Worm (Caenorhabditis elegans): Measurements from ENCODE around the gene F42A10.5.

The F42A10.5 gene

DNA sequence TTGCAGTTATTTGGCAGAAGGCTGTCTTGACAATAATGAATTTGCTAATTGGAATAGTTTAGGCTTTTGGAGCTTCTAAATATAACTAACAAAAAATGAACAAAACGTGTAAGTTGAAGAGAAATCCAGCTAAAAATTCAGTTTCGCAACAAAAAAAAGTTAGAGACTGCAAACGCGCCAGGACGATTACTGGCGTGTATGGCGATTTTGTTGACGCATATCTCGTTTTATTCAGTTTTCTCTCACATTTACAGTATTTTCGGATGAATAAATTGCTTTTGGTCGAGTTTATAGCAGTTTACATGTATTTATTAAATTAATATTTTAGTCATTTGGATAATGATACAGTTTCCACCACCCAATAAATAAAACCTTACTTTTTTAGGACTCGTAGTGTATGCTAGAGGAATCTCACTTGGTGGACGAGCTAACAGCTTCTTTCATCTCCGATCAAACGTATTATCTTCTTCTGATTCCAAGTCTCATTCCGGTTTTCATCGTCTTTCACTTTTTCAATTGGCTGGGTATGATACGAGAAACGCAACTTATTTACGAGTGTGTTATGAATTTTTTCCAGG, at the start of gene F42A10.5, which contains the start of gene abcf-3:
Gene F42A10.5, minus strand, starts transcription at position 458 of the 578 bp plus-strand sequence.
Gene abcf-3, plus strand, starts transcription at position 384 of the 578 bp plus-strand sequence.
- TF ChIP-seq unc-62 (GFP tag; optimal IDR thresholded peaks at IDR 0.05), result no peak

DNA sequence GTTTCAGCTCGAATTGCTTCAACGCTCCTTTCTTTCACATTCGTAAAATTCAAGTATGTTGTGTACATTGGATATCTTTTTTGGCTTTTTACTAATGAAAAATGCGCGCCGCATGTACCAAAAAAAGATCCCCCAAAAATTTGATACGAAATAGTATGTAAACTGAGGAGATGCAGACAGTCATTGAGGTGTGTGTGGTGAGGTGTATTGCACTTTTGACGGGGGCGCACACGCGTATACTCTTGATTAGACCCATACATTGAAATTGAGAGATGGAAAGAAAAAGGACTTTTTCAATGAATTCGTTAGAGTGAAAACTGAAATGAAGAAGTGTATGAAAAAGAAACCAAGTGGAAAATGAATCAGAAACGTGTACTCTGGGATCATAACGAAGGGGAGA, 48.1 kb upstream of the F42A10.5 start:
- no peak for TF ChIP-seq unc-62 (GFP tag; optimal IDR thresholded peaks at IDR 0.05)

DNA sequence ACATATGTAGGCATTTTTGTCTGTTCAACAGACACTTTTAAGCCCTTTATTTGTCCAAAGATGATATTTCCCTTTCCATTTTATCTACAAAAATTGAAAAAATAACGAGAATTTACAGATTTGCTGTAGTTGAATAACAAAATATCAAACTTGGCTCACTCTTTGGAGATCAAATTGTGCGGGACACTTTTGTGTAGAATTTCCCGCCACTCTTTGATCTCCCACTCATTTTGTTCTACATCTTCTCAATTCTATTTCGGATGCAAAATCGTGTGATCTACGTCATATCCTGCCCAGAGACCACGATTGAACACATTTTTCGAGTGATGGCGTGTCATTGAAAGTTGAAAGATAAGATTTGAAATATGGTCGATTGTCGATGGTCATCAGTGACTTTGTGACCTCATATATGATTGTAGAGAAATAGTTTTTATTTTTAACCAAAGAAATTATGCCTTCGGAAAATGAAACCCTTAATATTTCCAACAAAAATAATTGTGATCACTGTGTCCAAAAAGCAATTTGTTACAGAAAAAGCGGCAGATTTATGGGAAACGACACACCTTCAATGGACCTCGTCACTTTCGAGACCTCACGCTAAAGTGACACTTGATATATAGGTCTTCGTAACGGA, 43.7 kb upstream of the F42A10.5 start, which contains the start of gene hot-4:
Gene hot-4, plus strand, starts transcription at position 584 of the 634 bp plus-strand sequence.
- no peak for TF ChIP-seq unc-62 (GFP tag; optimal IDR thresholded peaks at IDR 0.05)

DNA sequence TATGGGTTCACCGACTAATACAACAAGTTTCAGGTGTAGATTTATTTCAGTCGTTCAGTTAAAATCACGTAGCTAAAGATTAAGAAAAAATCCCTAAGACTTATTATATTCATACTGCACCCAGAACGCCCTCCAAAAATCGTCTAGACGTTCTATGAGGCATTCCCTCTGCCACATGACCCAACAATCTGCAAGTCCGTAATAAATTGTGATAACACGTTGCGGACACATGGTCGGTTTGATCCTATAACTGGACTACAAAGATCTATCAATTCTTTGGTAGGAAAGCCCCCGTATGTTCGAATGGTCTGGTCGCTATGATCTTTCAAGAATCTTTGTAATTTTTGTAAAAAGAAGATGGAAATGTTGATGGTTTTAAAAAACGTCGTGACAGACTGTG, 42.7 kb upstream of the F42A10.5 start:
- no peak for TF ChIP-seq unc-62 (GFP tag; optimal IDR thresholded peaks at IDR 0.05)

DNA sequence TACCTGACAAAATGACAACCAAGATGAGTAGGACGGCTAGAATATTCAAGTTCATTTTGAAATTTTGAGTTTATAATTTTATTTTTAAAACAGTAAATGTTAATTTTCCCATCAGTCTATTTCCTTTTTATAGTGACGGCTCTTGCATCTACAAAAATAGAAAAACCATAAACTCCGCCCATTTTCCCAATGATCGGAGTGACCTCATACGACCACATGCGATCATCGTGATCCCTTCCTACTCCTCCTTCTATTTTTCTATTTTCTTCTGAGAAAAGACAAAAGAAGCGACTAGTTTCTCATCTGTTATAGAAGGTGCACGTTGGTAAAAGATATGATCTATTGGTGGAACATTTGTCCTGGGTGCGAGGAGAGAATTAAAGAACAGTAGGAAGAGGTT, 42.2 kb upstream of the F42A10.5 start, which contains the start of gene C23G10.11:
Gene C23G10.11, minus strand, starts transcription at position 101 of the 400 bp plus-strand sequence.
- no peak for TF ChIP-seq unc-62 (GFP tag; optimal IDR thresholded peaks at IDR 0.05)

DNA sequence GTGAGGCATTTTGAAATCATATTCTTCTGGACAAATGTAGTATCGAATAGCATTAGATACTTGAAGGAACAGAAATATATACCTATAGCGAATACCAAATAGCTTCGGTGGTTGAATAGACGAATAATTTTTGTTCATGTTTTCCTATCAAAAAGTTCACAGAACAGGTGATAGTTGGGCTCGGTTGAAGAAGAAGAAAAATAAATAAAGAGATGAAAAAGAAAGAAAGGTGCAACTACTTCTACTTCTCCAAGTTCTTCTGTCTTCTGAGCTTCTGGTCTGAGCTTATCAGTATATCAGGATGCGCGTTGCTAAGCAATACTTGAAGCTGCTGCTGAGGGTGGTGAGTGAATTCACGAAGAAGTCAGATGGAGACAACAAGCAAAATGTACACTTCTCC, 40.6 kb upstream of the F42A10.5 start, which contains the start of gene C23G10.10:
Gene C23G10.10, minus strand, starts transcription at position 101 of the 400 bp plus-strand sequence.
- TF ChIP-seq unc-62 (GFP tag; optimal IDR thresholded peaks at IDR 0.05), result no peak

DNA sequence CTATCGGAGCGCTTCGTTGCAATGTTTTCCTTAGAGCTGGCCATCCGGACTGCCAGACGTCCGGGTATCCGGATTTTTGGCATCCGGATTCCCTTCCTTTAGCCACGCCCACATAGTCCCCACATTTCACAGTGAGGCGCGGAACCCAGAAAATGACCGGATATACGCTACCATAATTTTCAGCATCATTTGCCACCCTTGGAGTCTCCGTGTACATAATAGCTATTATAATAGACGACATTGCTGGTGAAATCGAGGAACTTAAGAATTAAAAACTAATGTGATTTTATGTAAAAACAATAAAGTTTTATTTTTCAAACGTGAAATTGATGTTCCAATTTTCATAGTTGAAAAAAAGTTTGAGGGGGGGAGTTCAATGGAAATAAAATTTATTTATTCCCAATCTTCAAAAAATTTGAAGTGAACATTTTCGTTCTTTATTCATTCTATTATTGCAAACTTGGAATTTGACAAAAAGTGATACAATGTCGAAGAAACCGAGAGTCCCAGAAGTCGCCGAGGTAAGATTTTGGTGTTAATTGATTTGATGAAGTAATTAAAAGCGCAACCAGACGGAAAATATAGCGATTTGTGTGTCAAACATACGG, 37.0 kb upstream of the F42A10.5 start:
- no peak for TF ChIP-seq unc-62 (GFP tag; optimal IDR thresholded peaks at IDR 0.05)

DNA sequence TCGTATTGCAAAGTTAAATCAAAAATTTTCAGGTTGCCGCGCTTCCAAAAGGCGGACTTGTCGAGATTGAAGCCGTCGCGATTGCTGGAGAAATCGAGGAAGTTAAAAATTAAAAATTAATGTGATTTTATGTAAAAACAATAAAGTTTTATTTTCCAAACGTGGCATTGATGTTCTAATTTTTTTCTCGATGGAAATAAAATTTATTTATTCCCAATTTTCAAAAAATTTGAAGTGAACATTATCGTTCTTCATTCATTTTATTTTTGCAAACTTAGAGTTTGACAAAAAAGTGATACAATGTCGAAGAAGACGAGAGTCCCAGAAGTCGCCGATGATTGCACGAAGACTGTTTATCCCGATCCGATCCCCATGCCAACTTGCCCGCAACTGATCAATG, 35.7 kb upstream of the F42A10.5 start, which contains the start of gene C23G10.1:
Gene C23G10.1, plus strand, starts transcription at position 301 of the 400 bp plus-strand sequence.
- no peak for TF ChIP-seq unc-62 (GFP tag; optimal IDR thresholded peaks at IDR 0.05)

DNA sequence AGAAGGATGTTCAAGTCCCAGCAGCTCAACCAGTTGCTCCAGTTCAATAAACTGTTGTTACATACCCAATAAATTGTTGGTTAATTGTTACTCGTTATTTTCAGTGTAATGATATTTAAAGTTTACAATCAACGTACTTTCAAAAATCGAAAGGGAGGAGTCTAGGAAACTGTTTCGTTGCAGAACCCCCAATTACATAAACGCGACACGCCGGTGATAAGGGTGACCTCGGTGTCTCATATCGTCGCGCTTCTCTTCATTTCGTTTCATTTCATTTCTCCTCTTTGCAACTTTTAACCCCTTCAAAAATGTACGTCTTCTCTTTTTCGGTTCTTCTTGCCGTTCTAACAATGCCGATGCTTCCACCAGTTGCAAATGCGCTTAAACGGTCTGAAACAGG, 34.6 kb upstream of the F42A10.5 start, which contains the start of gene C23G10.2:
Gene C23G10.2, plus strand, starts transcription at position 184 of the 400 bp plus-strand sequence.
- no peak for TF ChIP-seq unc-62 (GFP tag; optimal IDR thresholded peaks at IDR 0.05)

DNA sequence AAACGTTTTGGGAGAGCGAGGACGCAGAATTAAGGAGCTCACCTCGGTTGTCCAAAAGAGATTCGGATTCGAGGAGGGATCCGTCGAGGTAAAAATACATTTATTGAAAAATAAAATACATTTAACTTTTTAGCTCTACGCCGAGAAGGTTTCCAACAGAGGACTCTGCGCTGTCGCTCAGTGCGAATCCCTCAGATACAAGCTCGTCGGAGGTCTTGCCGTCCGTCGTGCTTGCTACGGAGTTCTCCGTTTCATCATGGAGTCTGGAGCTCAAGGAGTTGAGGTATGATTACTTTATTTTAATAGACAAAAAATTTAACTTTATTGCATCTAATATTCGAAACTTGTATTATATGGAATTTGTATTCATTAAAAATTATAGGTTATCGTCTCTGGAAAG, 33.8 kb upstream of the F42A10.5 start:
- TF ChIP-seq unc-62 (GFP tag; optimal IDR thresholded peaks at IDR 0.05), result no peak

DNA sequence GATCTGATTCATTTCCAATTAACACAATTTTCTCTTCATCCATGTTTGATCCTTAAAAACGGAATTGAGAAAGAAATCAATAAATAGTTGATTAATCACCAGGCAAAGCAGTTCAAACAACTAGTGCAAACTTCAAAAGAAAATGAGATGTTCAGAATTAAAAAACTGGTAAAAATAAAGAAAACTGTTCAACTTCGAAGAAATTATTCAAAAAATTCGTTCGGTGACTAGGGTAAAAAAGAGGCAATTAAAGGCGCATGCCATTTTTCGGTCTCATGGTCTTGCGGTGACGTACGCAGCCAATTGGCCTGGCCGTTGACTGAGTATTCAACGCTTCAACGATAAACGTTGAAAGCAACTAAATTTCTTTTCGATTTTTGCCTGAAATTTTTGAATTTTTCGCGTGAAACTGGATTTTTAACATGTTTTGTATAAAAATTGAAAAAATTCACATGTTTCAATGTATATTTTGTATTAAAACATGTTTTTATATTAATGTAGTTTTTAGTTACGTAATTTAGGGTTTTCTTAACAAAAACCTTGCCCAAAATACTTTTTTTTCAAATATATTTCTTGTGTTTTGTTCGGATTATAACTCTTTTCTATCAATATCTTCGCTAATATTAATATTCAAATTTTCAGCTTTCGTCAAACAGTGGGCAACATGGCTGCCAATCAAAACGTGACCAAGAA, 33.0 kb upstream of the F42A10.5 start, which contains the start of the genes sna-3 and rps-3:
Gene sna-3, minus strand, starts transcription at position 51 of the 693 bp plus-strand sequence.
Gene rps-3, plus strand, starts transcription at position 643 of the 693 bp plus-strand sequence.
- no peak for TF ChIP-seq unc-62 (GFP tag; optimal IDR thresholded peaks at IDR 0.05)

DNA sequence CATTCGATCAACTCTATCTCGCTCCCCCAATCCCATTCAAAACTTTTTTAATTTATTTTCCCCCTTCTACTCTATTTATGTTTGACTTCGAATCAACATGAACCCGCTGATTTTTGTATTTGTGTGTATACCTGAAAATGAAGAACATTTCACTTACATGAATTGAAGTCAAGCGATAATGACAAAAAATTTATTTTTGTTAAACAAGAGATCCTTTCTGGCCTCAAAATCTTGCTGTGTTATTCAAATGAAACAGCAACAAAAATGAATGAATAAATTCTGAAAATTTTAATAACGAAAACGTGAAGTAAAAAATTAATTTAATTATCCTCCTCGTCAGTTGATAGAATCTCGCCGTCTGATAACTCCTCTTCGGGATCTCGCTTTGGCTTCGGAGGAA, 29.2 kb upstream of the F42A10.5 start:
- TF ChIP-seq unc-62 (GFP tag; optimal IDR thresholded peaks at IDR 0.05), result no peak

DNA sequence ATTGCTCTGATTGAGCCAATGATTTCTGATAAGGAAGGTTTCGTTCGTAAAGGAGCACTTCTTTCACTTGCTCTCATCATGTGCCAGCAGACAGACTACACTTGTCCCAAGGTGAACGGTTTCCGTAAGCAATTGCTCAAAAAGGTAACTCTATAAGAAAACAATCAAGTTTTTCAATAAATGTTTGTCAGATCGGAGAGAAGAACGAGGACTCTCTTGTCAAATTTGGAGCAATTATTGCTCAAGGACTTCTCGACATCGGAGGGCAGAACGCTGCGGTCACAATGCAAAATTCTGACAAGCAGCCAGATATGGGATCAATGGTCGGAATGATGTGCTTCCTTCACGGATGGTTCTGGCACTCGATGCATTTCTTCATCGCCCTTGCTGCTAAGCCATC, 28.0 kb upstream of the F42A10.5 start:
- TF ChIP-seq unc-62 (GFP tag; optimal IDR thresholded peaks at IDR 0.05), result no peak

DNA sequence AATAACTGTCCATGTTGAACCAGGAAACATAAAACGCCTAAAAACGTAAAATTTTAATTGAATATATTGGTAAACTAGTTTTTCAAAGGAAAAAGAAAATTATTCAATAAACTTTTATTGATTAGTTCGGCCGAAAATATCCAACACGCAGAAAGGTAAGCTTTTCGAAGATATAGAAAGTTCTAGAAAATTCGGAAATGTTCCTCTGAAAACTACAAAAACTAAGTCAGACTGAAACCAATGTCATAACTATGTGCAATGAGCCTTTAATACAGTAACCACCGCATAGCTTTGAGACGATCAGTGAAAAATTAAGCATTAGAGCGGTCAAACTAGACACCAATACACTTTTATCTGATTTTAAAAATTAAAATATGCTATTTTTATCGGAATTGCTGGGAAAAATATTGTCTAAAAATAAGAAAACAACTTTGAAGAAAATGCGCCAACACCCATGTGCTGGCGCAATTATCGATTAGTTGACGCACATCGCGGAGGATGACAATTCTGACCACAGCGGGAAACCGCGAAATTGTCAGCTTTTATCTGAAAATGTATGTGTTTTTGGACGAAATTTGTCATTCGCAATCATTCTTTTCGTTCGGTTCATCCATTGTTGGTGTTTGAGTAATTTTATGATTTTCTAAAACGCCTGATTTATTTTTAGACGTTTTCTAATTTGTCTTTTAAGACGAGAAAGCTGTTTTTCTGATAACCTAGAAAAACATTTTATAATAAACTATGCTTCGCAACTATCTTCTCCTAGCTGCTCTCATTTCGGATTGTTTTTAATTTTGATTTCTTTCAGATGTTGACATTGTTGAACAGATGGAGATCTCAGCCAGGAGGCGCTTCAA, 25.3 kb upstream of the F42A10.5 start, which contains the start of the genes C23G10.7 and rpn-2:
Gene C23G10.7, minus strand, starts transcription at position 37 of the 857 bp plus-strand sequence.
Gene rpn-2, plus strand, starts transcription at position 807 of the 857 bp plus-strand sequence.
- TF ChIP-seq unc-62 (GFP tag; optimal IDR thresholded peaks at IDR 0.05), result no peak

DNA sequence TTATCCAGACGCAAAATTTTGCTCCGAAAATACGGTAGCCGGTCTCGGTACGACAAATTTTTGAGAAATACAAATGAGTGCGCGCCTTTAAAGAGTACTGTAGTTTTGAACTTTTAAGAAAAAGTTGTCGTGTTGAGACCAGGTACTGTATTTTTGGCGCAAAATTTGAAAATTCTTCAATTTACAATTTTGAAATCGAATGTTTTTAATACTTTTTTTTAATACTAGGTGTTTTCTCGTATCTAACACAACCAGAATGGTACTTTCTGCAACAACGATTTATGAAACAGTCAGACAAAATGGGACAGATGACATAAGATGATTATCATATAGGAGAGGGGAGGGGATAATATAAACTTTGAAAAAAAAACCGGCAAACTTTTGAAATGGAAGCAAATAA, 22.4 kb upstream of the F42A10.5 start:
- TF ChIP-seq unc-62 (GFP tag; optimal IDR thresholded peaks at IDR 0.05), result no peak
